Worm (Caenorhabditis elegans) whole organism, young adult: ENCODE measurements around the gene fbxb-45.
"Not testable (repeated sequence)": the region's sequence is repeated elsewhere in the genome, so short reads cannot be mapped to it uniquely, and the experiment has no call there.

ENCODE experiments used
- F39B2.1 ChIP-seq: fragments of 200-800 bp; sonication (Bioruptor generic); IDR thresholded peaks from 2 replicates; pipeline ENCODE4 v1.3.6; 2022; ENCODE audit warnings: missing genetic modification reagents, missing genetic modification characterization, missing compliant biosample characterization
- ama-1 ChIP-seq, 3 experiments: fragments of 150-350 bp in 1 of 3; sonication (generic microtip) in 2 of 3; optimal IDR thresholded peaks; 2 replicates each; lab custom pipeline; 2014 to 2018; ENCODE audit warnings: missing biosample characterization in 2 of 3, missing genetic modification characterization in 2 of 3, missing genetic modification reagents in 2 of 3
- ets-4 ChIP-seq: fragments of 200-800 bp; sonication (Bioruptor generic); optimal IDR thresholded peaks from 2 replicates; lab custom pipeline; 2018; ENCODE audit warnings: mild to moderate bottlenecking, missing genetic modification characterization, missing compliant biosample characterization
- pbrm-1 ChIP-seq: fragments of 200-800 bp; sonication (Bioruptor generic); IDR thresholded peaks from 2 replicates; pipeline ENCODE4 v1.3.6; 2022; ENCODE audit warnings: missing genetic modification reagents, missing genetic modification characterization, missing compliant biosample characterization
- rpc-1 ChIP-seq, 2 experiments: fragments of 150-350 bp in 1 of 2; sonication (generic microtip) in 1 of 2; optimal IDR thresholded peaks; 2 replicates each; lab custom pipeline; 2014 to 2018; ENCODE audit warnings: missing biosample characterization in 1 of 2, missing genetic modification characterization in 1 of 2, missing genetic modification reagents in 1 of 2, missing genotype in 1 of 2
- snpc-4 ChIP-seq, 5 experiments: fragments of 150-350 bp in 1 of 5; sonication (generic microtip) in 4 of 5; optimal IDR thresholded peaks; 2 replicates each; lab custom pipeline; 2014 to 2018; ENCODE audit warnings: missing genetic modification characterization in 5 of 5, missing biosample characterization in 3 of 5, antibody characterized with exemption in 2 of 5, mild to moderate bottlenecking in 2 of 5, missing compliant biosample characterization in 2 of 5, missing genotype in 2 of 5, moderate library complexity in 2 of 5, missing genetic modification reagents in 1 of 5
- tbp1 ChIP-seq: fragments of 200-800 bp; sonication (Bioruptor generic); optimal IDR thresholded peaks from 2 replicates; lab custom pipeline; 2018; ENCODE audit warnings: mild to moderate bottlenecking, missing genetic modification characterization, missing compliant biosample characterization

DNA sequence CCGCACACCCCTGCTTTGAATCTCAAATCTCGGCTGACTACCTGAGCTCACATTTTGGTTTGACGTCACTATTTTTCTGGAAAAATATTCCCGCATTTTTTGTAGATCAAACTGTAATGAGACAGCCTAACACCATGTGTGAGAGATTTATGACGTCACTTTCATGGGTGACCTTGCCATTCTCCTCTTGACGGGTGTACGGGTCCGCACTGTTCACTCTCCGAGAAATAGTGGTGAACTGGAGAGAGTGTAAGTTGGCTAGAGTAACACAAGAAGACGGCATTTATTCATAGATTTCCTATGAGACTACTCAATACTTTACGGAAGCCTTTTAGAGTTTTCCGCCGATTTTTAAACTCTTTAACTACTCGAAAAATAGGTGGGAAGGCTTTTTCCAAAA, 10.9 kb upstream of the fbxb-45 start, which contains the start of gene K02E7.7:
- not testable (repeated sequence) for TF ChIP-seq ets-4 (GFP tag; lab: Kevin White, UChicago); ama-1 (optimal IDR thresholded peaks at IDR 0.05; lab: Kevin White, UChicago); ama-1 (GFP tag; optimal IDR thresholded peaks at IDR 0.05; lab: Kevin White, UChicago); pbrm-1 (GFP tag; lab: Robert Waterston, UW); snpc-4 (GFP tag; optimal IDR thresholded peaks at IDR 0.05; lab: Kevin White, UChicago); snpc-4 (tag; optimal IDR thresholded peaks at IDR 0.05; lab: Kevin White, UChicago); F39B2.1 (GFP tag; lab: Robert Waterston, UW); rpc-1 (optimal IDR thresholded peaks at IDR 0.05; lab: Kevin White, UChicago); rpc-1 (tag; optimal IDR thresholded peaks at IDR 0.05; lab: Kevin White, UChicago); tbp1 (GFP tag; lab: Kevin White, UChicago)
